Worm (Caenorhabditis elegans): ENCODE data around the gene snx-14.

snx-14 gene

DNA sequence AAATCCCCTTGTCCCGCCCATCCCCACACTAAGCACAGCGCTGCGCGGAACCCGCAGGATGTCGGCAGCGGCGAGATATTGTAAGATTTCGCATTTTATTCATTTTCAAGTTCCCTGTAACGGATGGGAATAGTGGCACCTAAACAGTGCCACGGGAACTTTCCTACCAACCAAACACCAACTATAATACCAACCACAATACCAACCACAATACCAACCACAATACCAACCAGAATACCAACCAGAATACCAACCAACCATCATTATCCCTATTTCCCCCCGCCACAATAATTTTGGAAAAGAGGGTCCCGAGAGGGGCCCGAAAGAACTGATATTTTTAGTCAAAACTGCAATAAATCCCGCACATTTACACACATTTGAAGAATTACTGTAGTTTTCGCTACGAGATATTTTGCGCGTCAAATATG, 9.0 kb downstream of the snx-14 start (continued):
- TF ChIP-seq lin-29 (GFP tag; IDR thresholded peaks at IDR 0.05) (no peak), pqm-1 (tag; optimal IDR thresholded peaks at IDR 0.05) (no peak), tag-97 (GFP tag; IDR thresholded peaks at IDR 0.05) (no peak), aly-2 (tag; optimal IDR thresholded peaks at IDR 0.05) (no peak)

DNA sequence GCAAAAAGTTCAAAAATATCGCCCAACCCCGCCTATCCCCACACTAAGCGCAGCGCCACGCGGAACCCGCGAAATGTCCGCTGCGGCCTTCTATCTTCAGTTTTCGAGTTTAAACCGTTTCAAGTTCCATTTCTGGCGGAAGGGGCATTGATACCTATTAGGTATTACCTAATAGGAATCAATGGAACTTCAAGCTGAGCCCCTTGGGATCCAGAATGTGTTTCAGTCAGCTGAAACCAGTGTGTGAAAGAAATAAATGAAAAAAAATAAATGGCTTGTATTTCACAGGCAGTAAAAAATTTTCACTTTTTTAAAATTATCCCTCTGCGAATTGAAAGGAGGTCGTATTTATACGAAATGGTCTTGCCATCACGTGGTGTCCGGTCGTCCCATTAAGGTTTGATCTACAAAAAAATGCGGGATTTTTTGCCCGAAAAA, 9.8 kb downstream of the snx-14 start:
- TF ChIP-seq vab-7 (GFP tag; IDR thresholded peaks at IDR 0.05) (0 out of 2 replicates have a peak, but pooled peaks have one; percentile 48), hlh-11 (tag; optimal IDR thresholded peaks at IDR 0.05) (peak; percentile 28), ceh-44 (GFP tag; IDR thresholded peaks at IDR 0.05) (0 out of 2 replicates have a peak, but pooled peaks have one; percentile 56), nhr-48 (tag; optimal IDR thresholded peaks at IDR 0.05) (peak; percentile 14), T26A8.4 (GFP tag; IDR thresholded peaks at IDR 0.05) (no peak; the same call in none of the 2 replicates), lin-13 (GFP tag; optimal IDR thresholded peaks at IDR 0.05) (peak; percentile 55), lim-7 (GFP tag; IDR thresholded peaks at IDR 0.05) (0 out of 2 replicates have a peak, but pooled peaks have one; percentile 37), snpc-1.2 (GFP tag; IDR thresholded peaks at IDR 0.05) (peak; percentile 87), ama-1 (optimal IDR thresholded peaks at IDR 0.05) (peak; percentile 70), Y105C5A.15 (GFP tag; IDR thresholded peaks at IDR 0.05) (0 out of 2 replicates have a peak, but pooled peaks have one; percentile 52), ctbp-1 (GFP tag; IDR thresholded peaks at IDR 0.05) (peak; percentile 60; the same call in 1 of the 2 replicates), F49E8.2 (tag; optimal IDR thresholded peaks at IDR 0.05; ENCODE audit: borderline replicate concordance) (peak; percentile 95), nhr-237 (tag; optimal IDR thresholded peaks at IDR 0.05) (no peak), pha-4 (GFP tag; IDR thresholded peaks at IDR 0.05) (peak; percentile 48; the same call in 1 of the 2 replicates), pha-4 (tag; optimal IDR thresholded peaks at IDR 0.05) (no peak), mes-2 (tag; optimal IDR thresholded peaks at IDR 0.05; ENCODE audit: poor library complexity, severe bottlenecking) (peak; percentile 36), lin-38 (GFP tag; IDR thresholded peaks at IDR 0.05) (peak; percentile 72), arid-1 (GFP tag; conservative IDR thresholded peaks at IDR 0.05) (peak; percentile 50; the same call in 1 of the 2 replicates), snpc-4 (tag; optimal IDR thresholded peaks at IDR 0.05) (peak; percentile 77), egl-43 (GFP tag; IDR thresholded peaks at IDR 0.05) (0 out of 2 replicates have a peak, but pooled peaks have one; percentile 18), saeg-2 (GFP tag; IDR thresholded peaks at IDR 0.05) (0 out of 2 replicates have a peak, but pooled peaks have one; percentile 10), unc-130 (GFP tag; optimal IDR thresholded peaks at IDR 0.05) (peak; percentile 78), dmd-8 (GFP tag; IDR thresholded peaks at IDR 0.05) (peak; percentile 58; the same call in 1 of the 2 replicates), F26F4.8 (GFP tag; conservative IDR thresholded peaks at IDR 0.05) (0 out of 2 replicates have a peak, but pooled peaks have one; percentile 25), fkh-10 (GFP tag; optimal IDR thresholded peaks at IDR 0.05) (no peak), skn-1 (tag; optimal IDR thresholded peaks at IDR 0.05) (no peak), lin-1 (GFP tag; IDR thresholded peaks at IDR 0.05) (no peak), aly-2 (tag; optimal IDR thresholded peaks at IDR 0.05) (peak; percentile 12), tra-1 (GFP tag; IDR thresholded peaks at IDR 0.05) (no peak), Y48G9A.11 (GFP tag; IDR thresholded peaks at IDR 0.05) (peak; percentile 75), spr-1 (tag; optimal IDR thresholded peaks at IDR 0.05) (peak; percentile 25), mdt-29 (GFP tag; IDR thresholded peaks at IDR 0.05) (peak; percentile 87), fos-1 (tag; optimal IDR thresholded peaks at IDR 0.05) (no peak), Y5F2A.4 (GFP tag; optimal IDR thresholded peaks at IDR 0.05) (no peak), daf-16 (GFP tag; optimal IDR thresholded peaks at IDR 0.05) (peak in 1 of 2 experiments; percentile 0), daf-16 (tag; optimal IDR thresholded peaks at IDR 0.05) (no peak)

DNA sequence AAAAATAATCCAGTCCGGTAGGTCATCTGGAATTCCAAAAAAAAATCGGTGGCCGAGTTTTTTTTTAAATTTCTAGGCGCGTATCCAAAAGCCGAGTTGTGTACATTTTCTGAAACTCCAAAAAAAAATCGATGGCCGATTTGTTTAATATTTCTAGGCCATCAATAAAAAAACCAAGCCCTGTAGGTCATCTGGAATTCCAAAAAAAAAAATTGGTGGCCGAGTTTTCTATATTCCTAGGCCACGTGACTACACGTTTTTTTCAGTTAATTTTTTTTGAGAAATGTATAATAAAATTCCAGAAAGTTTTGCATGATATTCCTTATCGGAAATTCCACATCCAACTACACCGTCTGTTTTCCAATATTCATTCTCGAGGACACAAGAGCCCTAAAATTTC, 13.4 kb downstream of the snx-14 start, which contains the start of gene sre-45:
Gene sre-45, plus strand, starts transcription at position 301 of the 400 bp plus-strand sequence.
- TF ChIP-seq ama-1 (optimal IDR thresholded peaks at IDR 0.05) (no peak), mdl-1 (tag; optimal IDR thresholded peaks at IDR 0.05) (no peak), ceh-20 (GFP tag; IDR thresholded peaks at IDR 0.05) (no peak), nhr-25 (tag; optimal IDR thresholded peaks at IDR 0.05; ENCODE audit: borderline replicate concordance, insufficient read depth) (no peak), zfp-3 (GFP tag; conservative IDR thresholded peaks at IDR 0.05) (no peak), mxl-2 (GFP tag; conservative IDR thresholded peaks at IDR 0.05) (no peak), R02D3.7 (tag; optimal IDR thresholded peaks at IDR 0.05) (no peak)
